Worm (Caenorhabditis elegans): ENCODE data around the gene srsy-2.

Gene srsy-2

DNA sequence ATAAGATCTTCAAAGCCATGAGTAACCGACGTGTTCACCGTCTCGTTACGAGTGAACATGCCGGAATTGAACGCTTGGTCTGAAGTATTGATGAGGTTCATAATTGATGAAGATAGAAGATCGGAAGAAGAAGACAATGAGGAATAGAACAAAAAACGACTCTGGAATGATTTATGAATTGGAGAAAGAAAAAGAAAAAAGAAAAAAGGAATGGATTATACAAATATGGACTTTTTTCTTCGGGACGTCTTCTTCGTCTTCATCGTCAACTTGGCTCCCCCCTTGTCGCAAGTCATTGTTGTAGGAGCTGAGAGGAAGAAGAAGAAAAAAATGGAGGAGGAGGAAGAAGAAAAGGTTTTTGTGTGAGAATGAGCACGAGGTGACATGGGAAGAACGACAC lies at the start of gene srsy-2:
TSS of gene srsy-2 (minus strand) at position 101 of the 400 bp plus-strand sequence.
- no peak for TF ChIP-seq ceh-24 (tag; optimal IDR thresholded peaks at IDR 0.05)
- no peak for TF ChIP-seq K09A11.1 (tag; optimal IDR thresholded peaks at IDR 0.05; ENCODE audit: insufficient read depth)
- no peak for TF ChIP-seq unc-42 (tag; optimal IDR thresholded peaks at IDR 0.05)
- TF ChIP-seq pqm-1 (tag; optimal IDR thresholded peaks at IDR 0.05) = no peak
- TF ChIP-seq ttx-3 (tag; optimal IDR thresholded peaks at IDR 0.05) = no peak
- no peak for TF ChIP-seq ceh-34 (tag; optimal IDR thresholded peaks at IDR 0.05)

- TF ChIP-seq rnt-1 (tag; optimal IDR thresholded peaks at IDR 0.05) (no peak), unc-42 (tag; optimal IDR thresholded peaks at IDR 0.05) (peak; percentile 25)
Measured at ce11 chrII:6273916-6274315, 47.0 kb upstream of the srsy-2 start, which contains the start of gene bpl-1. TSS of gene bpl-1 (plus strand) at chrII:6274216.

DNA sequence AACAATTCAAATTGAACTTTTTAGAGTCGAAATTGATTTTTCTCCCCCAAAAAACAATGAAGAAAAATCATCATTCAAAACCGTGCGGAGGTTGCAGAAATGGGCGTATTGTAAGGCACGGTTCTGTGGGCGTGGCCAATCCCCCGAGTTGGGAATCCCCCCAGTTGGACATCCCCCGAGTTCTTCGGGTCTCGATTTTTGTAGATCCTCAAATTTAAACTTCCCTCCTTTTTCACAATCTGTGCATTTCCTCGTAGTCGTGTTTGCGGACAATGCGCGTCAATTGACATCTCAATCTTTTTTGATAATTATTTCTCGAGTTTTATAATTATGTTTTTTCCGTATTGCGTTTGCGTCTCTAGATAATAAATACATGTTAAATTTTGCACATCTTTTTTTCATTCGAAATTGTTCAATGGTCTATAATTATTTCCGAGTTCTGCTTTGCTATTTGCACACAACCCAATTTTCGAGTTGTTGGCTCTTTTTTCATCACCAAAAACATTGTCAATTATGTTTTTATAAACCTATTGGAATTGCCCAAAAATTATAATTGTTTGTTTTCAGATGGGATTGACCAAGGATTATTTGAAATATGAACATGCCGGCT lies 43.0 kb upstream of the srsy-2 start, which contains the start of gene F13H8.2:
TSS of gene F13H8.2 (plus strand) at position 560 of the 610 bp plus-strand sequence.
- TF ChIP-seq ceh-31 (tag; optimal IDR thresholded peaks at IDR 0.05) (peak; percentile 82), ceh-2 (tag; optimal IDR thresholded peaks at IDR 0.05) (peak; percentile 40), hlh-13 (GFP tag; optimal IDR thresholded peaks at IDR 0.05) (no peak), pqm-1 (tag; optimal IDR thresholded peaks at IDR 0.05) (no peak), ama-1 (optimal IDR thresholded peaks at IDR 0.05) (no peak), zip-5 (tag; optimal IDR thresholded peaks at IDR 0.05) (peak; percentile 24), F13H6.1 (tag; optimal IDR thresholded peaks at IDR 0.05) (peak; percentile 41), hlh-8 (tag; optimal IDR thresholded peaks at IDR 0.05) (no peak), nfya-1 (tag; optimal IDR thresholded peaks at IDR 0.05) (peak; percentile 80), rnt-1 (tag; optimal IDR thresholded peaks at IDR 0.05) (peak; percentile 31), fax-1 (tag; optimal IDR thresholded peaks at IDR 0.05) (peak; percentile 32), ref-2 (tag; optimal IDR thresholded peaks at IDR 0.05) (peak; percentile 71), tbx-2 (tag; optimal IDR thresholded peaks at IDR 0.05) (peak; percentile 73), pax-1 (tag; optimal IDR thresholded peaks at IDR 0.05) (peak; percentile 16), fkh-10 (GFP tag; optimal IDR thresholded peaks at IDR 0.05) (no peak), C08G9.2 (tag; optimal IDR thresholded peaks at IDR 0.05) (peak; percentile 53), ceh-34 (tag; optimal IDR thresholded peaks at IDR 0.05) (peak; percentile 51), ceh-18 (tag; optimal IDR thresholded peaks at IDR 0.05) (peak; percentile 20), madf-2 (tag; optimal IDR thresholded peaks at IDR 0.05) (no peak), ceh-48 (tag; optimal IDR thresholded peaks at IDR 0.05) (peak; percentile 18), tbx-7 (tag; optimal IDR thresholded peaks at IDR 0.05) (peak; percentile 22), ceh-24 (tag; optimal IDR thresholded peaks at IDR 0.05) (no peak), ahr-1 (tag; optimal IDR thresholded peaks at IDR 0.05) (no peak), gmeb-2 (tag; optimal IDR thresholded peaks at IDR 0.05) (no peak), ceh-19 (GFP tag; optimal IDR thresholded peaks at IDR 0.05) (no peak), ceh-14 (tag; optimal IDR thresholded peaks at IDR 0.05) (peak; percentile 57), elt-2 (tag; optimal IDR thresholded peaks at IDR 0.05) (peak; percentile 25), sox-2 (GFP tag; IDR thresholded peaks at IDR 0.05) (peak; percentile 7; the same call in 1 of the 2 replicates), lin-11 (tag; optimal IDR thresholded peaks at IDR 0.05) (no peak), unc-42 (tag; optimal IDR thresholded peaks at IDR 0.05) (peak; percentile 79), unc-55 (GFP tag; optimal IDR thresholded peaks at IDR 0.05) (peak; percentile 19)

- no peak for TF ChIP-seq T23F11.4 (GFP tag; optimal IDR thresholded peaks at IDR 0.05)
- TF ChIP-seq rnt-1 (tag; optimal IDR thresholded peaks at IDR 0.05) = no peak
- TF ChIP-seq zip-5 (tag; optimal IDR thresholded peaks at IDR 0.05) = no peak
- no peak for TF ChIP-seq pqm-1 (tag; optimal IDR thresholded peaks at IDR 0.05)
- TF ChIP-seq unc-86 (tag; optimal IDR thresholded peaks at IDR 0.05) = no peak
Measured at ce11 chrII:6267983-6268382, 41.1 kb upstream of the srsy-2 start, which contains the start of gene F13H8.8. TSS of gene F13H8.8 (minus strand) at chrII:6268083.

All from whole organism, late embryonic.